Fruit fly (Drosophila melanogaster) whole organism, adult: Measurements from ENCODE around the gene Vdup1.
A peak's percentile ranks its signal among the peaks of the same experiment; 100 is the strongest.

Source experiments
- CG12768 ChIP-seq: fragments of 200-800 bp; sonication (Bioruptor generic); optimal IDR thresholded peaks from 2 replicates; lab custom pipeline; 2017; ENCODE audit warnings: missing biosample characterization, missing genetic modification characterization, mild to moderate bottlenecking, moderate library complexity, missing genetic modification reagents
- CG5204 ChIP-seq: fragments of 200-800 bp; sonication (Bioruptor generic); optimal IDR thresholded peaks from 2 replicates; lab custom pipeline; 2016; ENCODE audit warnings: missing biosample characterization, missing genetic modification characterization
- CG7045 ChIP-seq: fragments of 200-800 bp; sonication (Bioruptor generic); optimal IDR thresholded peaks from 2 replicates; lab custom pipeline; 2017; ENCODE audit warnings: missing biosample characterization, mild to moderate bottlenecking, missing genetic modification characterization
- Mnt ChIP-seq: fragments of 200-800 bp; sonication (Bioruptor generic); optimal IDR thresholded peaks from 2 replicates; lab custom pipeline; 2016; ENCODE audit warnings: missing biosample characterization, mild to moderate bottlenecking, missing genetic modification characterization

- TF ChIP-seq CG5204 (GFP tag; lab: Kevin White, UChicago): no peak
- TF ChIP-seq CG7045 (GFP tag; lab: Kevin White, UChicago): peak; percentile 4
- TF ChIP-seq CG12768 (GFP tag; lab: Kevin White, UChicago): peak; percentile 15
- peak; percentile 31 for TF ChIP-seq Mnt
Measured at dm6 chr3L:160446-161094, 18.2 kb downstream of the Vdup1 start.
